Worm (Caenorhabditis elegans): Measurements from ENCODE around the gene F22E5.13.

DNA sequence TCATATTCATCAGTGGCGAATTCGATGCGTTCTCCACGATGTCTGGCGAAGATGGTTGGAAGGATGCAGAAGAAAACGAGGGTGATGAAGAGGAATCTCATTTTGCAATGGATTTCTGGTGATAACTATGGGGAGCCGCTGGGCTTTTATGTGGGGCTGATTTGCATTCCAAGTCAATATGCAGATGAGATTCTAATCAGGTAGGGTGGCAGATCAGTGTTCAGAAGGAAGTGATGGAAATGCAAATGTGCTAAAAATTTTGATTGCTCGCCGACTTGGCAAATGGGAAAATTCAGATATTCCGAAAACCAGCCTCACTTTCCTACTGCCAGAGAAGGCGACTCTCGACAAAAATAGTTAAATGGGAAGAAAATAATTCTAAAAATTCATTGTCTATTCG, 40.6 kb upstream of the F22E5.13 start, which contains the start of gene nspf-3:
- TF ChIP-seq him-1 (tag; optimal IDR thresholded peaks at IDR 0.05): no peak
- no peak for TF ChIP-seq dao-5 (tag; optimal IDR thresholded peaks at IDR 0.05)
